Worm (Caenorhabditis elegans) whole organism, L4 larva: ENCODE results near the gene Y37A1A.2.

Experiments
- D1046.2 ChIP-seq: fragments of 200-800 bp; sonication (Bioruptor generic); IDR thresholded peaks from 2 replicates; pipeline ENCODE4 v1.3.6; 2022; ENCODE audit warnings: missing genetic modification characterization, missing compliant biosample characterization
- F26F4.8 ChIP-seq: fragments of 200-800 bp; sonication (Bioruptor generic); conservative IDR thresholded peaks from 2 replicates; pipeline ENCODE4 v1.3.6; 2022; ENCODE audit warnings: missing genetic modification characterization, missing compliant biosample characterization
- F49E8.2 ChIP-seq: sonication (generic microtip); optimal IDR thresholded peaks from 2 replicates; lab custom pipeline; 2016; ENCODE audit warnings: missing compliant biosample characterization, mild to moderate bottlenecking, missing genetic modification characterization, borderline replicate concordance
- R02D3.7 ChIP-seq: fragments of 150-350 bp; sonication (generic microtip); optimal IDR thresholded peaks from 3 replicates; lab custom pipeline; 2014; ENCODE audit warnings: missing biosample characterization, missing genetic modification characterization
- T26A8.4 ChIP-seq: fragments of 200-800 bp; sonication (Bioruptor generic); IDR thresholded peaks from 2 replicates; pipeline ENCODE4 v1.3.6; 2022; ENCODE audit warnings: missing genetic modification characterization, missing compliant biosample characterization
- Y48G9A.11 ChIP-seq: fragments of 200-800 bp; sonication (Bioruptor generic); IDR thresholded peaks from 2 replicates; pipeline ENCODE4 v1.3.6; 2022; ENCODE audit warnings: missing genetic modification reagents, missing genetic modification characterization, missing compliant biosample characterization
- aha-1 ChIP-seq: fragments of 150-350 bp; peaks from one replicate; lab custom pipeline; 2014; ENCODE audit warnings: missing biosample characterization, missing genetic modification characterization
- arid-1 ChIP-seq: fragments of 200-800 bp; sonication (Bioruptor generic); conservative IDR thresholded peaks from 2 replicates; pipeline ENCODE4 v1.3.6; 2022; ENCODE audit warnings: missing genetic modification reagents, missing genetic modification characterization, missing compliant biosample characterization
- attf-4 ChIP-seq: sonication (generic microtip); optimal IDR thresholded peaks from 3 replicates; lab custom pipeline; 2017; ENCODE audit warnings: missing biosample characterization, missing genetic modification characterization
- ceh-28 ChIP-seq: fragments of 150-350 bp; optimal IDR thresholded peaks from 2 replicates; lab custom pipeline; 2014; ENCODE audit warnings: missing biosample characterization, missing genetic modification reagents, missing genetic modification characterization
- ceh-32 ChIP-seq: sonication (generic microtip); optimal IDR thresholded peaks from 2 replicates; lab custom pipeline; 2016; ENCODE audit warnings: mild to moderate bottlenecking, missing genetic modification characterization, missing compliant biosample characterization; ENCODE audit not compliant: poor library complexity
- ceh-44 ChIP-seq: fragments of 200-800 bp; sonication (Bioruptor generic); IDR thresholded peaks from 2 replicates; pipeline ENCODE4 v1.3.6; 2022; ENCODE audit warnings: missing genetic modification reagents, missing genetic modification characterization, missing compliant biosample characterization
- ceh-82 ChIP-seq: sonication (generic microtip); optimal IDR thresholded peaks from 2 replicates; lab custom pipeline; 2017; ENCODE audit warnings: missing biosample characterization, missing genetic modification characterization
- ces-1 ChIP-seq: fragments of 150-350 bp; sonication (generic microtip); optimal IDR thresholded peaks from 4 replicates; lab custom pipeline; 2014; ENCODE audit warnings: missing biosample characterization, missing genetic modification reagents, missing genetic modification characterization
- daf-16 ChIP-seq, 3 experiments: sonication (generic microtip); optimal IDR thresholded peaks; 2 replicates each; lab custom pipeline; 2016 to 2017; ENCODE audit warnings: missing genetic modification characterization in 3 of 3, missing genetic modification reagents in 3 of 3, mild to moderate bottlenecking in 2 of 3, missing compliant biosample characterization in 2 of 3, missing biosample characterization in 1 of 3, moderate library complexity in 1 of 3
- daf-8 ChIP-seq: fragments of 200-800 bp; sonication (Bioruptor generic); IDR thresholded peaks from 2 replicates; pipeline ENCODE4 v1.3.6; 2022; ENCODE audit warnings: missing genetic modification characterization, missing compliant biosample characterization
- dmd-6 ChIP-seq: fragments of 200-800 bp; sonication (Bioruptor generic); IDR thresholded peaks from 2 replicates; pipeline ENCODE4 v1.3.6; 2022; ENCODE audit warnings: missing genetic modification reagents, missing genetic modification characterization, missing compliant biosample characterization
- dmd-8 ChIP-seq: fragments of 200-800 bp; sonication (Bioruptor generic); IDR thresholded peaks from 2 replicates; pipeline ENCODE4 v1.3.6; 2022; ENCODE audit warnings: missing genetic modification characterization, missing compliant biosample characterization
- dpl-1 ChIP-seq: fragments of 150-350 bp; optimal IDR thresholded peaks from 2 replicates; lab custom pipeline; 2014; ENCODE audit warnings: missing biosample characterization, missing genetic modification reagents, missing genetic modification characterization
- egl-27 ChIP-seq: sonication (generic microtip); optimal IDR thresholded peaks from 3 replicates; lab custom pipeline; 2017; ENCODE audit warnings: missing biosample characterization, missing genetic modification reagents, missing genetic modification characterization
- gei-8 ChIP-seq: fragments of 200-800 bp; sonication (Bioruptor generic); optimal IDR thresholded peaks from 2 replicates; lab custom pipeline; 2018; ENCODE audit warnings: mild to moderate bottlenecking, missing genetic modification characterization, missing compliant biosample characterization
- hif-1 ChIP-seq, 2 experiments: sonication (generic microtip); optimal IDR thresholded peaks; 2 replicates each; lab custom pipeline; 2016 to 2017; ENCODE audit warnings: missing compliant biosample characterization in 2 of 2, missing genetic modification characterization in 2 of 2, missing genetic modification reagents in 2 of 2, missing genotype in 2 of 2, mild to moderate bottlenecking in 1 of 2
- hlh-11 ChIP-seq: fragments of 200-800 bp; sonication (Bioruptor generic); optimal IDR thresholded peaks from 2 replicates; lab custom pipeline; 2018; ENCODE audit warnings: mild to moderate bottlenecking, missing genetic modification characterization, missing compliant biosample characterization
- lin-13 ChIP-seq: fragments of 150-350 bp; optimal IDR thresholded peaks from 2 replicates; lab custom pipeline; 2014; ENCODE audit warnings: missing biosample characterization, missing genetic modification reagents, missing genetic modification characterization
- lin-15B ChIP-seq: fragments of 150-350 bp; sonication (generic microtip); optimal IDR thresholded peaks from 3 replicates; lab custom pipeline; 2014; ENCODE audit warnings: missing biosample characterization, missing genetic modification characterization
- lin-38 ChIP-seq: fragments of 200-800 bp; sonication (Bioruptor generic); IDR thresholded peaks from 2 replicates; pipeline ENCODE4 v1.3.6; 2022; ENCODE audit warnings: missing genetic modification reagents, missing genetic modification characterization, missing compliant biosample characterization
- lsy-2 ChIP-seq, 2 experiments: fragments of 150-350 bp in 1 of 2; sonication (generic microtip) in 1 of 2; optimal IDR thresholded peaks; 2 replicates each; lab custom pipeline; 2014 to 2017; ENCODE audit warnings: missing biosample characterization in 2 of 2, missing genetic modification characterization in 2 of 2
- madf-5 ChIP-seq, 2 experiments: fragments of 200-800 bp; sonication (Bioruptor generic); IDR thresholded peaks; 2 replicates each; pipeline ENCODE4 v1.3.6; 2022; ENCODE audit warnings: missing compliant biosample characterization in 2 of 2, missing genetic modification characterization in 2 of 2
- mdl-1 ChIP-seq, 2 experiments: fragments of 150-350 bp in 1 of 2; sonication (generic microtip) in 1 of 2; optimal IDR thresholded peaks; 2 replicates each; lab custom pipeline; 2014 to 2017; ENCODE audit warnings: missing biosample characterization in 2 of 2, missing genetic modification characterization in 2 of 2
- mdt-29 ChIP-seq: fragments of 200-800 bp; sonication (Bioruptor generic); IDR thresholded peaks from 2 replicates; pipeline ENCODE4 v1.3.6; 2022; ENCODE audit warnings: missing genetic modification reagents, missing genetic modification characterization, missing compliant biosample characterization
- nhr-102 ChIP-seq: sonication (generic microtip); optimal IDR thresholded peaks from 2 replicates; lab custom pipeline; 2016; ENCODE audit warnings: mild to moderate bottlenecking, missing genetic modification characterization, moderate library complexity, missing compliant biosample characterization
- nhr-11 ChIP-seq: fragments of 150-350 bp; optimal IDR thresholded peaks from 2 replicates; lab custom pipeline; 2014; ENCODE audit warnings: missing biosample characterization, missing genetic modification characterization
- nhr-111 ChIP-seq: fragments of 200-800 bp; sonication (Bioruptor generic); optimal IDR thresholded peaks from 2 replicates; lab custom pipeline; 2018; ENCODE audit warnings: mild to moderate bottlenecking, missing genetic modification characterization, missing compliant biosample characterization
- nhr-237 ChIP-seq: sonication (generic microtip); optimal IDR thresholded peaks from 2 replicates; lab custom pipeline; 2017; ENCODE audit warnings: missing biosample characterization, missing genetic modification characterization
- nhr-25 ChIP-seq: sonication (generic microtip); optimal IDR thresholded peaks from 2 replicates; lab custom pipeline; 2017; ENCODE audit warnings: missing genetic modification characterization, mild to moderate bottlenecking, missing compliant biosample characterization, antibody characterized with exemption, moderate library complexity, borderline replicate concordance; ENCODE audit not compliant: insufficient read depth
- nhr-28 ChIP-seq: fragments of 150-350 bp; optimal IDR thresholded peaks from 2 replicates; lab custom pipeline; 2014; ENCODE audit warnings: missing biosample characterization, missing genetic modification characterization
- nhr-41 ChIP-seq: fragments of 200-800 bp; sonication (Bioruptor generic); IDR thresholded peaks from 2 replicates; pipeline ENCODE4 v1.3.6; 2022; ENCODE audit warnings: missing genetic modification reagents, missing genetic modification characterization, missing compliant biosample characterization
- nhr-77 ChIP-seq: fragments of 150-350 bp; optimal IDR thresholded peaks from 2 replicates; lab custom pipeline; 2014; ENCODE audit warnings: missing biosample characterization, missing genetic modification characterization
- pqm-1 ChIP-seq: sonication (generic microtip); optimal IDR thresholded peaks from 2 replicates; lab custom pipeline; 2017; ENCODE audit warnings: missing biosample characterization, missing genetic modification characterization
- rbr-2 ChIP-seq: sonication (generic microtip); optimal IDR thresholded peaks from 2 replicates; lab custom pipeline; 2016; ENCODE audit warnings: missing genotype, missing genetic modification characterization, missing compliant biosample characterization
- saeg-2 ChIP-seq: fragments of 200-800 bp; sonication (Bioruptor generic); IDR thresholded peaks from 2 replicates; pipeline ENCODE4 v1.3.6; 2022; ENCODE audit warnings: missing genetic modification reagents, missing genetic modification characterization, missing compliant biosample characterization
- sdz-12 ChIP-seq: fragments of 200-800 bp; sonication (Bioruptor generic); optimal IDR thresholded peaks from 2 replicates; lab custom pipeline; 2018; ENCODE audit warnings: mild to moderate bottlenecking, missing genetic modification characterization, missing compliant biosample characterization
- skn-1 ChIP-seq: fragments of 150-350 bp; optimal IDR thresholded peaks from 2 replicates; lab custom pipeline; 2014; ENCODE audit warnings: missing biosample characterization, missing genetic modification characterization
- tag-97 ChIP-seq: fragments of 200-800 bp; sonication (Bioruptor generic); IDR thresholded peaks from 2 replicates; pipeline ENCODE4 v1.3.6; 2022; ENCODE audit warnings: missing genetic modification characterization, missing compliant biosample characterization
- tra-1 ChIP-seq: fragments of 200-800 bp; sonication (Bioruptor generic); IDR thresholded peaks from 2 replicates; pipeline ENCODE4 v1.3.6; 2022; ENCODE audit warnings: missing genetic modification reagents, missing genetic modification characterization, missing compliant biosample characterization
- unc-130 ChIP-seq: sonication (generic microtip); optimal IDR thresholded peaks from 2 replicates; lab custom pipeline; 2016; ENCODE audit warnings: missing genetic modification reagents, missing genetic modification characterization, missing compliant biosample characterization
- unc-62 ChIP-seq, 3 experiments: fragments of 150-350 bp in 1 of 3; sonication (generic microtip); optimal IDR thresholded peaks in 2 of 3; peaks in 1 of 3; 1 replicate in 1 of 3; 2 replicates in 2 of 3; lab custom pipeline; 2014 to 2017; ENCODE audit warnings: missing biosample characterization in 3 of 3, missing genetic modification characterization in 3 of 3, missing genetic modification reagents in 3 of 3, missing genotype in 1 of 3
- vab-7 ChIP-seq: fragments of 200-800 bp; sonication (Bioruptor generic); IDR thresholded peaks from 2 replicates; pipeline ENCODE4 v1.3.6; 2022; ENCODE audit warnings: missing genetic modification reagents, missing genetic modification characterization, missing compliant biosample characterization
- zag-1 ChIP-seq: fragments of 150-350 bp; optimal IDR thresholded peaks from 2 replicates; lab custom pipeline; 2014; ENCODE audit warnings: missing biosample characterization, missing genetic modification characterization
- zfp-3 ChIP-seq: fragments of 200-800 bp; sonication (Bioruptor generic); conservative IDR thresholded peaks from 2 replicates; pipeline ENCODE4 v1.3.6; 2022; ENCODE audit warnings: missing genetic modification reagents, missing genetic modification characterization, missing compliant biosample characterization
- ztf-7 ChIP-seq: fragments of 150-350 bp; optimal IDR thresholded peaks from 2 replicates; lab custom pipeline; 2014; ENCODE audit warnings: missing biosample characterization, missing genetic modification characterization

Gene Y37A1A.2

DNA sequence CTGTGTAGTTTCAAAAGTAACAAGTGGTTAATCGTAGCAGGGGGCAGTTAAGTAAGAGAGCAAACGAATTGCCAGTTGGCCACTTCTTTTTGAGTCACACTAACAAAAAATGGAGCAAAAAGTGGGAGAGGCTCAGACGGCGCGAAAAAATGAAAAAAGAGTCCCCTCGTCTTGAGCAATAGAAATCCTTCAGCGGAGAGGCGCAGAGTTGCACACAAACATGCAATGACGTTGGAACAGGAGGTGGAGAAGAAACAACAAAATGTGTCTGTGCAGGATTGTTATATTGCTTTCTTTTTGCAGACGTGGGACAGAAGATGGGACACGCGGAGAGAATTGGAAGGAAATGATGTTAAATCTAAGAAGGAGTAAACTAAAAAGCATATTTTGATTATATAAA lies 35.1 kb downstream of the Y37A1A.2 start:
- TF ChIP-seq nhr-28: no peak
- TF ChIP-seq zfp-3: no peak
- TF ChIP-seq nhr-237 (tag; lab: Kevin White, UChicago): no peak
- no peak for TF ChIP-seq ceh-28 (tag; lab: Kevin White, UChicago)
- no peak for TF ChIP-seq nhr-41
- no peak for TF ChIP-seq egl-27 (tag; lab: Kevin White, UChicago)
- TF ChIP-seq nhr-111 (GFP tag; lab: Kevin White, UChicago): no peak
- no peak for TF ChIP-seq tag-97 (GFP tag; lab: Robert Waterston, UW)
- TF ChIP-seq lin-38 (GFP tag; lab: Robert Waterston, UW): no peak
- TF ChIP-seq dmd-8 (GFP tag; lab: Robert Waterston, UW): no peak
- no peak for TF ChIP-seq nhr-102 (tag; lab: Kevin White, UChicago)
- no peak for TF ChIP-seq gei-8 (GFP tag; lab: Kevin White, UChicago)
- TF ChIP-seq zag-1 (tag; lab: Kevin White, UChicago): no peak
- TF ChIP-seq ceh-82 (tag; lab: Kevin White, UChicago): no peak
- no peak for TF ChIP-seq tra-1 (GFP tag; lab: Robert Waterston, UW)
- TF ChIP-seq arid-1 (GFP tag; lab: Robert Waterston, UW): no peak
- no peak for TF ChIP-seq madf-5 (GFP tag; IDR thresholded peaks at IDR 0.05; lab: Robert Waterston, UW)
- TF ChIP-seq F26F4.8: no peak
- TF ChIP-seq ceh-32 (tag; lab: Kevin White, UChicago): no peak
- TF ChIP-seq ceh-44 (GFP tag; lab: Robert Waterston, UW): no peak
- TF ChIP-seq F49E8.2 (tag; lab: Kevin White, UChicago): no peak
- TF ChIP-seq daf-8 (GFP tag; lab: Robert Waterston, UW): no peak
- peak in 1 of 2 experiments; percentile 61 for TF ChIP-seq lsy-2 (tag; optimal IDR thresholded peaks at IDR 0.05; lab: Kevin White, UChicago)
- no peak for TF ChIP-seq vab-7 (GFP tag; lab: Robert Waterston, UW)
- no peak for TF ChIP-seq attf-4 (tag; lab: Kevin White, UChicago)
- TF ChIP-seq daf-16 (GFP tag; optimal IDR thresholded peaks at IDR 0.05; lab: Kevin White, UChicago): no peak
- no peak for TF ChIP-seq daf-16 (tag; optimal IDR thresholded peaks at IDR 0.05; lab: Kevin White, UChicago)
- TF ChIP-seq T26A8.4: no peak
- no peak for TF ChIP-seq pqm-1 (tag; lab: Kevin White, UChicago)
- no peak for TF ChIP-seq hlh-11 (tag; lab: Kevin White, UChicago)
- TF ChIP-seq dpl-1: no peak
- TF ChIP-seq lin-13 (GFP tag; lab: Kevin White, UChicago): peak; percentile 1
- no peak for TF ChIP-seq ces-1 (GFP tag; lab: Kevin White, UChicago)
- TF ChIP-seq aha-1 (tag; lab: Kevin White, UChicago): peak; percentile 96
- TF ChIP-seq unc-130 (GFP tag; lab: Kevin White, UChicago): no peak
- no peak for TF ChIP-seq mdt-29
- no peak for TF ChIP-seq skn-1
- no peak for TF ChIP-seq ztf-7 (tag; lab: Kevin White, UChicago)
- TF ChIP-seq R02D3.7 (tag; lab: Kevin White, UChicago): no peak
- TF ChIP-seq saeg-2 (GFP tag; lab: Robert Waterston, UW): no peak
- TF ChIP-seq unc-62 (GFP tag; optimal IDR thresholded peaks at IDR 0.05 in 1 of 2; lab: Kevin White, UChicago): no peak
- TF ChIP-seq unc-62 (tag; optimal IDR thresholded peaks at IDR 0.05; lab: Kevin White, UChicago): no peak
- peak; percentile 50 for TF ChIP-seq nhr-11 (tag; lab: Kevin White, UChicago)
- no peak for TF ChIP-seq nhr-25
- TF ChIP-seq Y48G9A.11 (GFP tag; lab: Robert Waterston, UW): no peak
- TF ChIP-seq dmd-6 (GFP tag; lab: Robert Waterston, UW): no peak
- TF ChIP-seq D1046.2 (GFP tag; lab: Robert Waterston, UW): 0 out of 2 replicates have a peak, but pooled peaks have one; percentile 4
- TF ChIP-seq nhr-77: no peak
- peak in 1 of 2 experiments; percentile 72 for TF ChIP-seq mdl-1 (tag; optimal IDR thresholded peaks at IDR 0.05; lab: Kevin White, UChicago)
- no peak for TF ChIP-seq sdz-12 (GFP tag; lab: Kevin White, UChicago)
- TF ChIP-seq hif-1 (tag; optimal IDR thresholded peaks at IDR 0.05; lab: Kevin White, UChicago): no peak
- TF ChIP-seq lin-15B: no peak
- TF ChIP-seq rbr-2 (tag; lab: Kevin White, UChicago): peak; percentile 29
